Worm (Caenorhabditis elegans) whole organism, mixed stage, embryonic: ENCODE measurements around the gene nspc-13.
"Not testable (repeated sequence)": the region's sequence is repeated elsewhere in the genome, so short reads cannot be mapped to it uniquely, and the experiment has no call there.

Source experiments
- M03D4.4 ChIP-seq: sonication (generic microtip); optimal IDR thresholded peaks from 2 replicates; lab custom pipeline; 2017; ENCODE audit warnings: mild to moderate bottlenecking, missing genetic modification characterization, missing compliant biosample characterization
- bed-3 ChIP-seq: fragments of 200-800 bp; sonication (Bioruptor generic); optimal IDR thresholded peaks from 3 replicates; lab custom pipeline; 2018; ENCODE audit warnings: mild to moderate bottlenecking, missing genetic modification characterization, moderate library complexity, missing compliant biosample characterization
- blmp-1 ChIP-seq: fragments of 150-350 bp; optimal IDR thresholded peaks from 2 replicates; lab custom pipeline; 2014; ENCODE audit warnings: missing biosample characterization, missing genetic modification characterization
- ceh-39 ChIP-seq: fragments of 150-350 bp; optimal IDR thresholded peaks from 2 replicates; lab custom pipeline; 2014; ENCODE audit warnings: missing biosample characterization, missing genetic modification characterization
- ceh-83 ChIP-seq: fragments of 200-800 bp; sonication (Bioruptor generic); optimal IDR thresholded peaks from 2 replicates; lab custom pipeline; 2018; ENCODE audit warnings: mild to moderate bottlenecking, missing genetic modification characterization, missing compliant biosample characterization
- ces-1 ChIP-seq: fragments of 150-350 bp; optimal IDR thresholded peaks from 2 replicates; lab custom pipeline; 2014; ENCODE audit warnings: missing biosample characterization, missing genetic modification reagents, missing genetic modification characterization
- cnd-1 ChIP-seq: fragments of 200-800 bp; sonication (Bioruptor generic); optimal IDR thresholded peaks from 2 replicates; lab custom pipeline; 2018; ENCODE audit warnings: mild to moderate bottlenecking, missing genetic modification characterization, missing compliant biosample characterization
- drap-1 ChIP-seq: fragments of 200-800 bp; sonication (Bioruptor generic); optimal IDR thresholded peaks from 3 replicates; lab custom pipeline; 2018; ENCODE audit warnings: mild to moderate bottlenecking, missing genetic modification characterization, missing compliant biosample characterization
- flh-1 ChIP-seq: fragments of 200-800 bp; sonication (Bioruptor generic); optimal IDR thresholded peaks from 2 replicates; lab custom pipeline; 2018; ENCODE audit warnings: mild to moderate bottlenecking, missing genetic modification characterization, moderate library complexity, missing compliant biosample characterization
- ham-2 ChIP-seq: fragments of 200-800 bp; sonication (Bioruptor generic); optimal IDR thresholded peaks from 2 replicates; lab custom pipeline; 2018; ENCODE audit warnings: mild to moderate bottlenecking, missing genetic modification characterization, missing compliant biosample characterization
- lin-13 ChIP-seq: fragments of 150-350 bp; optimal IDR thresholded peaks from 2 replicates; lab custom pipeline; 2014; ENCODE audit warnings: missing biosample characterization, missing genetic modification characterization
- lin-32 ChIP-seq: fragments of 200-800 bp; sonication (Bioruptor generic); optimal IDR thresholded peaks from 2 replicates; lab custom pipeline; 2018; ENCODE audit warnings: mild to moderate bottlenecking, missing genetic modification characterization, missing compliant biosample characterization
- mab-5 ChIP-seq: fragments of 150-350 bp; optimal IDR thresholded peaks from 2 replicates; lab custom pipeline; 2014; ENCODE audit warnings: missing biosample characterization, missing genetic modification characterization
- mls-2 ChIP-seq: sonication (generic microtip); optimal IDR thresholded peaks from 2 replicates; lab custom pipeline; 2016; ENCODE audit warnings: mild to moderate bottlenecking, missing genetic modification characterization, moderate library complexity, missing compliant biosample characterization
- nhr-12 ChIP-seq: fragments of 150-350 bp; optimal IDR thresholded peaks from 2 replicates; lab custom pipeline; 2014; ENCODE audit warnings: missing biosample characterization, missing genetic modification characterization
- nhr-2 ChIP-seq: fragments of 150-350 bp; optimal IDR thresholded peaks from 2 replicates; lab custom pipeline; 2014; ENCODE audit warnings: missing biosample characterization, missing genetic modification characterization
- nhr-237 ChIP-seq: fragments of 150-350 bp; optimal IDR thresholded peaks from 2 replicates; lab custom pipeline; 2014; ENCODE audit warnings: missing biosample characterization, missing genetic modification characterization
- nhr-28 ChIP-seq: fragments of 150-350 bp; optimal IDR thresholded peaks from 2 replicates; lab custom pipeline; 2014; ENCODE audit warnings: missing biosample characterization, missing genetic modification characterization
- nhr-76 ChIP-seq: sonication (generic microtip); optimal IDR thresholded peaks from 2 replicates; lab custom pipeline; 2017; ENCODE audit warnings: missing biosample characterization, missing genetic modification characterization
- pha-4 ChIP-seq: fragments of 150-350 bp; optimal IDR thresholded peaks from 2 replicates; lab custom pipeline; 2018; ENCODE audit warnings: missing biosample characterization, missing genetic modification reagents, missing genetic modification characterization
- sem-2 ChIP-seq: fragments of 200-800 bp; sonication (Bioruptor generic); optimal IDR thresholded peaks from 2 replicates; lab custom pipeline; 2018; ENCODE audit warnings: mild to moderate bottlenecking, missing genetic modification characterization, missing compliant biosample characterization
- snpc-4 ChIP-seq: fragments of 150-350 bp; optimal IDR thresholded peaks from 2 replicates; lab custom pipeline; 2014; ENCODE audit warnings: missing biosample characterization, missing genetic modification characterization
- sptf-1 ChIP-seq: sonication (generic microtip); optimal IDR thresholded peaks from 2 replicates; lab custom pipeline; 2017; ENCODE audit warnings: mild to moderate bottlenecking, missing genetic modification characterization, moderate library complexity, missing compliant biosample characterization
- tbx-8 ChIP-seq: fragments of 200-800 bp; sonication (Bioruptor generic); optimal IDR thresholded peaks from 2 replicates; lab custom pipeline; 2018; ENCODE audit warnings: mild to moderate bottlenecking, missing genetic modification characterization, moderate library complexity, missing compliant biosample characterization
- unc-120 ChIP-seq: sonication (generic microtip); optimal IDR thresholded peaks from 2 replicates; lab custom pipeline; 2017; ENCODE audit warnings: missing genetic modification characterization, missing compliant biosample characterization; ENCODE audit not compliant: poor library complexity, severe bottlenecking
- unc-39 ChIP-seq: fragments of 150-350 bp; optimal IDR thresholded peaks from 2 replicates; lab custom pipeline; 2014; ENCODE audit warnings: missing biosample characterization, missing genetic modification characterization
- unc-62 ChIP-seq: fragments of 150-350 bp; optimal IDR thresholded peaks from 2 replicates; lab custom pipeline; 2014; ENCODE audit warnings: missing biosample characterization, missing genetic modification reagents, missing genetic modification characterization
- zip-8 ChIP-seq: fragments of 150-350 bp; optimal IDR thresholded peaks from 2 replicates; lab custom pipeline; 2014; ENCODE audit warnings: missing biosample characterization, missing genetic modification characterization
- ztf-11 ChIP-seq: fragments of 150-350 bp; optimal IDR thresholded peaks from 2 replicates; lab custom pipeline; 2014; ENCODE audit warnings: missing biosample characterization, missing genetic modification characterization

The nspc-13 gene

DNA sequence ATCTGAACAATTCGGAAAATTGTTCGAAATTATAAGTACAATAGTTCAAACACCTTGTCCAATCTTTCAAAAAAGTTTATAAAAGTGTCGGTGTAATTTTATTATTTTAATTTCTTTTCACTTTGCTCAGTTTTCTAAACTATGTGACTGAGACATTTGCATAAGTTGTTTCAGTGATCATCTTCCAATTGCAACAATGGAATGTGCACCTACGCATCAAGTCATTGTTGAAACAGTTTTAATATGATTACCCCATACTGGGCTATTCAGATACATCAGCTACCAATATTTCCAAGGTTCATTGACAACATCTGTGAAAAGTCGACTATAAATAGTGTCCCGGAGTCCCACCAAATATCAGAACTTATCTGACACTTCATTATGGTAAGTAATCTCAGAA, at the start of gene nspc-13:
Gene nspc-13, plus strand, starts transcription at position 301 of the 400 bp plus-strand sequence.
- TF ChIP-seq lin-13 (tag; lab: Kevin White, UChicago) (no peak), snpc-4 (tag; lab: Kevin White, UChicago) (no peak), mab-5 (tag; lab: Kevin White, UChicago) (no peak), sptf-1 (no peak), M03D4.4 (tag; lab: Kevin White, UChicago) (no peak), nhr-2 (tag; lab: Kevin White, UChicago) (no peak), sem-2 (no peak), cnd-1 (tag; lab: Kevin White, UChicago) (no peak), nhr-28 (no peak), ztf-11 (tag; lab: Kevin White, UChicago) (no peak), ceh-39 (tag; lab: Kevin White, UChicago) (no peak), unc-62 (GFP tag; lab: Kevin White, UChicago) (no peak), ceh-83 (GFP tag; lab: Kevin White, UChicago) (no peak)
- TF ChIP-seq, all 35 proteins: peak for 0

DNA sequence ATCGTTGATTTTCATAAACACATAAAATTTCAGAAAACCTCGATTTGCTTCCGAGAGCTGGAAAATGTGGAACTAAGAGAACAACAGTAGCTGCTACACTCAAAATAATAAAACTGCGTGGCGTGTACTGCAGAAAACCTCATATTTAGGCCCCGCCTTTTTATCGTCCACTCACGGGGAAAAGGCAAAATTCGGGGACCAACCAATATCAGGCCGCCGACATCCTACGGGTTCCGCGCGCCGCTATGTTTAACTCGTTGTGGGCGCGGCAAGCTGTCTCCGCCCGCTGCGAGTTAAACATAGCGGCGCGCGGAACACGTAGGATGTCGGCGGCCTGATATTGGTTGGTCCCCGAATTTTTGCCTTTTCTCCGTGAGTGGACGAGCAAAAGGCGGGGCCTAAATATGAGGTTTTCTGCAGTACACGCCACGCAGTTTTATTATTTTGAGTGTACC, 49.2 kb upstream of the nspc-13 start, which contains the start of gene F17A2.16:
Gene F17A2.16, plus strand, starts transcription at position 405 of the 455 bp plus-strand sequence.
- not testable (repeated sequence) for TF ChIP-seq lin-32 (GFP tag; lab: Kevin White, UChicago); sem-2; tbx-8
- TF ChIP-seq, all 35 proteins: peak for 0; not testable (repeated sequence) for 35

- TF ChIP-seq ceh-83 (GFP tag; lab: Kevin White, UChicago) (no peak), zip-8 (tag; lab: Kevin White, UChicago) (no peak), cnd-1 (tag; lab: Kevin White, UChicago) (no peak), nhr-76 (tag; lab: Kevin White, UChicago) (no peak), ham-2 (no peak), nhr-12 (tag; lab: Kevin White, UChicago) (no peak), snpc-4 (tag; lab: Kevin White, UChicago) (no peak), lin-32 (GFP tag; lab: Kevin White, UChicago) (no peak), bed-3 (GFP tag; lab: Kevin White, UChicago) (no peak), ztf-11 (tag; lab: Kevin White, UChicago) (no peak)
Measured at ce11 chrX:12313779-12314178, 43.4 kb upstream of the nspc-13 start.

DNA sequence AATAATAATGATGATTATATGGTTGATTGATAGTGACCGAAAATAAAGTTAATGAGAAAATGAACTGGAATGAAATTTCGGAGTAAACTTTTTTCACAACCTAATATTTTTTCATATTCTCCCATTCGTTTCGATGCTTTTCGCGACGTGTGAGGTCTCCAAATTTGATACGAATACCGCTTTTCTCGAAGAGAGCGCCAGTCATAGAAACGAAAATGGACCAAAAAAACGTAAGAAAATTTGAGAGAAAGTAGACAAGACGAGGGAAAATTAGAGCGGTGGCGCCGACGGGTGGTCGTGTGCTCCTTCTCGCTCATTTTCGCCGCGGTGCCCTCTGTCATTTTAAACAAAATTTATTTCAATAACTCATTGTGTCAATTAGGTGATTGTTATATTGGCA, 42.8 kb upstream of the nspc-13 start:
- TF ChIP-seq unc-62 (GFP tag; lab: Kevin White, UChicago): no peak
- no peak for TF ChIP-seq bed-3 (GFP tag; lab: Kevin White, UChicago)
- TF ChIP-seq nhr-2 (tag; lab: Kevin White, UChicago): no peak
- TF ChIP-seq snpc-4 (tag; lab: Kevin White, UChicago): no peak
- no peak for TF ChIP-seq blmp-1 (tag; lab: Kevin White, UChicago)
- no peak for TF ChIP-seq pha-4 (tag; lab: Kevin White, UChicago)
- TF ChIP-seq mls-2: no peak
- TF ChIP-seq zip-8 (tag; lab: Kevin White, UChicago): no peak

DNA sequence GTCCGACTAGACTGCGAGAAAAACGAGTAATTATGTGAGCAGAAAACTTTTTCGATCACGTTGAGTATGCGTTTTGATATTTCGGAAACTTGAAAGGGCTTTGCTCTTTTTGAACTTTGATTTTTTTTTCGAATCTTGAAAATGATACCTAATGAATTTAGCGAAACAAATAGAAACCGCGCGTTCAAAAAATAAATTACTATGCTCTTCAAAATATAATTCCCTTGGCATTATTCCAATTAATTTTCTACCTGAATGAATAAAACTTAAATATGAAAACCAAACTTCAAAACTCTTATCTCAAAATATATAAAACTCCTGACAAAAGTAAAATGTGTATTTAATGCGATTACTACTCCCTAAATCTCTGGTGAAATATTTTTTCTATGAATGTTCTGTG, 42.0 kb upstream of the nspc-13 start, which contains the start of gene xtr-2:
Gene xtr-2, plus strand, starts transcription at position 301 of the 400 bp plus-strand sequence.
- TF ChIP-seq sptf-1: no peak
- no peak for TF ChIP-seq nhr-76 (tag; lab: Kevin White, UChicago)
- no peak for TF ChIP-seq mab-5 (tag; lab: Kevin White, UChicago)
- TF ChIP-seq pha-4 (tag; lab: Kevin White, UChicago): no peak
- TF ChIP-seq ces-1 (GFP tag; lab: Kevin White, UChicago): no peak
- no peak for TF ChIP-seq ceh-39 (tag; lab: Kevin White, UChicago)
- TF ChIP-seq lin-32 (GFP tag; lab: Kevin White, UChicago): no peak
- TF ChIP-seq tbx-8: no peak
- TF ChIP-seq unc-39 (tag; lab: Kevin White, UChicago): no peak
- TF ChIP-seq flh-1 (GFP tag; lab: Kevin White, UChicago): no peak
- no peak for TF ChIP-seq lin-13 (tag; lab: Kevin White, UChicago)
- TF ChIP-seq unc-120: no peak
- TF ChIP-seq nhr-28: no peak
- no peak for TF ChIP-seq mls-2
- no peak for TF ChIP-seq M03D4.4 (tag; lab: Kevin White, UChicago)
- no peak for TF ChIP-seq blmp-1 (tag; lab: Kevin White, UChicago)
- TF ChIP-seq nhr-2 (tag; lab: Kevin White, UChicago): no peak
- no peak for TF ChIP-seq unc-62 (GFP tag; lab: Kevin White, UChicago)
- TF ChIP-seq, all 35 proteins: peak for 0

ce11 chrX:12317560-12317959, 39.7 kb upstream of the nspc-13 start:
- TF ChIP-seq unc-62 (GFP tag; lab: Kevin White, UChicago) (no peak), blmp-1 (tag; lab: Kevin White, UChicago) (no peak), flh-1 (GFP tag; lab: Kevin White, UChicago) (no peak), lin-13 (tag; lab: Kevin White, UChicago) (no peak), nhr-237 (no peak), ham-2 (no peak), nhr-76 (tag; lab: Kevin White, UChicago) (no peak), cnd-1 (tag; lab: Kevin White, UChicago) (no peak), snpc-4 (tag; lab: Kevin White, UChicago) (no peak), ceh-83 (GFP tag; lab: Kevin White, UChicago) (no peak), unc-120 (no peak), drap-1 (no peak), nhr-2 (tag; lab: Kevin White, UChicago) (no peak), ztf-11 (tag; lab: Kevin White, UChicago) (no peak), nhr-12 (tag; lab: Kevin White, UChicago) (no peak), unc-39 (tag; lab: Kevin White, UChicago) (no peak), bed-3 (GFP tag; lab: Kevin White, UChicago) (no peak)
